Worm (Caenorhabditis elegans): Measurements from ENCODE around the gene F56A8.3.

DNA sequence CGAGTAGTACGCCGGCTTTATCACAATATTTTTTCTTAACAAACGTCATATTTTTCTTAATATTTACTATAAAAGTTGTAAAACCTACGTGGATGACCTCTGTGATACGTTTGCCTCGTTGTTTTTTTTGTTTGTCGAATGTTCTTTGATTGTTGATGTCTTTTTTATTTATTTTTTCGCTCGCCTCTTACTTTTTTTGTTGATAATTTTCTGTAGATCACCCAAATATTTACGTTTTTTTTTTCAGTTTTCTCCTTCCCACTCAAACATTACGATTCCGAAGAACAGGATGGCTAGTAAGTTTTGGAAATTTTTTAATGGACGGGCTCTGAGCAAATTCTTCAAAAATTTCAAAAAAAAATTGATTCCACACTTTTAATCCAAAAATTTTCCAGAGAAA, 3.7 kb downstream of the F56A8.3 start:
- TF ChIP-seq nhr-28 (tag; optimal IDR thresholded peaks at IDR 0.05) (no peak), ztf-11 (tag; optimal IDR thresholded peaks at IDR 0.05) (no peak), nhr-43 (tag; optimal IDR thresholded peaks at IDR 0.05; ENCODE audit: poor library complexity, severe bottlenecking) (no peak), nhr-25 (tag; optimal IDR thresholded peaks at IDR 0.05) (no peak), snpc-4 (tag; optimal IDR thresholded peaks at IDR 0.05) (no peak), fkh-10 (GFP tag; optimal IDR thresholded peaks at IDR 0.05) (no peak), skn-1 (tag; optimal IDR thresholded peaks at IDR 0.05) (no peak), unc-62 (GFP tag; optimal IDR thresholded peaks at IDR 0.05) (no peak), ceh-9 (tag; optimal IDR thresholded peaks at IDR 0.05) (no peak), egl-27 (tag; optimal IDR thresholded peaks at IDR 0.05) (no peak)

Measured in whole organism, L3 larva.